Worm (Caenorhabditis elegans) whole organism, L1 larva: ENCODE data around the gene C02B8.12.

Experiments used
- F16B12.6 ChIP-seq: fragments of 150-350 bp; optimal IDR thresholded peaks from 2 replicates; lab custom pipeline; 2014; ENCODE audit warnings: missing biosample characterization, missing genetic modification characterization
- blmp-1 ChIP-seq: fragments of 150-350 bp; optimal IDR thresholded peaks from 2 replicates; lab custom pipeline; 2014; ENCODE audit warnings: missing biosample characterization, missing genetic modification characterization
- ceh-82 ChIP-seq, 3 experiments: fragments of 150-350 bp in 1 of 3; sonication (generic microtip) in 2 of 3; optimal IDR thresholded peaks; 2 replicates each; lab custom pipeline; 2014 to 2017; ENCODE audit warnings: missing biosample characterization in 3 of 3, missing genetic modification characterization in 3 of 3
- ceh-88 ChIP-seq: fragments of 200-800 bp; sonication (Bioruptor generic); IDR thresholded peaks from 2 replicates; pipeline ENCODE4 v1.3.6; 2022; ENCODE audit warnings: missing genetic modification characterization, missing compliant biosample characterization
- ceh-90 ChIP-seq: sonication (generic microtip); optimal IDR thresholded peaks from 2 replicates; lab custom pipeline; 2016; ENCODE audit warnings: missing genetic modification characterization, missing compliant biosample characterization
- dpl-1 ChIP-seq, 3 experiments: fragments of 150-350 bp in 2 of 3; sonication (generic microtip) in 1 of 3; optimal IDR thresholded peaks; 2 replicates each; lab custom pipeline; 2014 to 2017; ENCODE audit warnings: missing biosample characterization in 3 of 3, missing genetic modification characterization in 3 of 3, missing genetic modification reagents in 3 of 3
- dsc-1 ChIP-seq: sonication (generic microtip); optimal IDR thresholded peaks from 2 replicates; lab custom pipeline; 2016; ENCODE audit warnings: mild to moderate bottlenecking, missing genetic modification characterization, missing compliant biosample characterization
- efl-1 ChIP-seq, 4 experiments: fragments of 150-350 bp; optimal IDR thresholded peaks in 3 of 4; peaks in 1 of 4; 1 replicate in 1 of 4; 2 replicates in 3 of 4; lab custom pipeline; 2014; ENCODE audit warnings: missing biosample characterization in 2 of 4, missing genetic modification characterization in 2 of 4, missing genetic modification reagents in 2 of 4
- egl-13 ChIP-seq: sonication (generic microtip); optimal IDR thresholded peaks from 2 replicates; lab custom pipeline; 2016; ENCODE audit warnings: missing genotype, missing genetic modification reagents, missing genetic modification characterization, missing compliant biosample characterization
- egl-27 ChIP-seq, 2 experiments: fragments of 150-350 bp in 1 of 2; sonication (generic microtip); optimal IDR thresholded peaks; 3 replicates each; lab custom pipeline; 2017 to 2018; ENCODE audit warnings: missing biosample characterization in 2 of 2, missing genetic modification characterization in 2 of 2, missing genetic modification reagents in 2 of 2
- fkh-10 ChIP-seq: sonication (generic microtip); optimal IDR thresholded peaks from 2 replicates; lab custom pipeline; 2017; ENCODE audit warnings: missing biosample characterization, missing genetic modification reagents, missing genetic modification characterization
- fkh-8 ChIP-seq: sonication (generic microtip); optimal IDR thresholded peaks from 2 replicates; lab custom pipeline; 2016; ENCODE audit warnings: mild to moderate bottlenecking, missing genetic modification characterization, missing compliant biosample characterization
- irx-1 ChIP-seq: sonication (generic microtip); optimal IDR thresholded peaks from 2 replicates; lab custom pipeline; 2016; ENCODE audit warnings: missing genetic modification characterization, missing compliant biosample characterization
- isw-1 ChIP-seq: fragments of 200-800 bp; sonication (Bioruptor generic); IDR thresholded peaks from 2 replicates; pipeline ENCODE4 v1.3.6; 2022; ENCODE audit warnings: missing genetic modification characterization, missing compliant biosample characterization
- jun-1 ChIP-seq: fragments of 150-350 bp; optimal IDR thresholded peaks from 2 replicates; lab custom pipeline; 2014; ENCODE audit warnings: missing biosample characterization, missing genetic modification reagents, missing genetic modification characterization
- lin-14 ChIP-seq: fragments of 200-800 bp; sonication (Bioruptor generic); optimal IDR thresholded peaks from 2 replicates; lab custom pipeline; 2018; ENCODE audit warnings: mild to moderate bottlenecking, missing genetic modification characterization, moderate library complexity, missing compliant biosample characterization
- lin-35 ChIP-seq, 2 experiments: fragments of 150-350 bp; optimal IDR thresholded peaks; 2 replicates each; lab custom pipeline; 2014; ENCODE audit warnings: missing biosample characterization in 2 of 2, missing genetic modification characterization in 2 of 2, missing genetic modification reagents in 2 of 2
- lsy-2 ChIP-seq, 2 experiments: fragments of 150-350 bp; optimal IDR thresholded peaks; 2 replicates each; lab custom pipeline; 2014; ENCODE audit warnings: missing biosample characterization in 2 of 2, missing genetic modification characterization in 2 of 2
- mdl-1 ChIP-seq, 2 experiments: fragments of 150-350 bp; optimal IDR thresholded peaks; 2 replicates each; lab custom pipeline; 2014 to 2017; ENCODE audit warnings: missing biosample characterization in 2 of 2, missing genetic modification characterization in 2 of 2, inconsistent platforms in 1 of 2
- mep-1 ChIP-seq: fragments of 150-350 bp; optimal IDR thresholded peaks from 2 replicates; lab custom pipeline; 2014; ENCODE audit warnings: missing biosample characterization, missing genetic modification characterization
- nhr-11 ChIP-seq: fragments of 150-350 bp; optimal IDR thresholded peaks from 2 replicates; lab custom pipeline; 2014; ENCODE audit warnings: missing biosample characterization, missing genetic modification characterization
- nhr-12 ChIP-seq: sonication (generic microtip); optimal IDR thresholded peaks from 2 replicates; lab custom pipeline; 2017; ENCODE audit warnings: missing biosample characterization, missing genetic modification characterization
- nhr-19 ChIP-seq: fragments of 200-800 bp; sonication (Bioruptor generic); conservative IDR thresholded peaks from 2 replicates; pipeline ENCODE4 v1.3.6; 2022; ENCODE audit warnings: missing genetic modification characterization, missing compliant biosample characterization
- nhr-20 ChIP-seq: sonication (generic microtip); optimal IDR thresholded peaks from 2 replicates; lab custom pipeline; 2016; ENCODE audit warnings: mild to moderate bottlenecking, missing genetic modification characterization, missing compliant biosample characterization
- nhr-47 ChIP-seq: sonication (generic microtip); optimal IDR thresholded peaks from 2 replicates; lab custom pipeline; 2016; ENCODE audit warnings: mild to moderate bottlenecking, missing genetic modification characterization, moderate library complexity, missing compliant biosample characterization
- nhr-71 ChIP-seq: sonication (generic microtip); optimal IDR thresholded peaks from 2 replicates; lab custom pipeline; 2016; ENCODE audit warnings: mild to moderate bottlenecking, missing genetic modification characterization, moderate library complexity, missing compliant biosample characterization
- nhr-84 ChIP-seq: sonication (generic microtip); optimal IDR thresholded peaks from 2 replicates; lab custom pipeline; 2017; ENCODE audit warnings: missing biosample characterization, missing genetic modification characterization
- nhr-90 ChIP-seq: sonication (generic microtip); optimal IDR thresholded peaks from 2 replicates; lab custom pipeline; 2016; ENCODE audit warnings: mild to moderate bottlenecking, missing genetic modification characterization, missing compliant biosample characterization; ENCODE audit not compliant: poor library complexity
- pqm-1 ChIP-seq: sonication (generic microtip); optimal IDR thresholded peaks from 3 replicates; lab custom pipeline; 2017; ENCODE audit warnings: missing biosample characterization, missing genetic modification characterization
- rnt-1 ChIP-seq: sonication (generic microtip); optimal IDR thresholded peaks from 2 replicates; lab custom pipeline; 2016; ENCODE audit warnings: mild to moderate bottlenecking, missing genetic modification characterization, moderate library complexity, missing compliant biosample characterization
- skn-1 ChIP-seq: fragments of 150-350 bp; optimal IDR thresholded peaks from 2 replicates; lab custom pipeline; 2014; ENCODE audit warnings: missing biosample characterization, missing genetic modification characterization
- snpc-4 ChIP-seq: fragments of 150-350 bp; optimal IDR thresholded peaks from 2 replicates; lab custom pipeline; 2014; ENCODE audit warnings: missing biosample characterization, missing genetic modification characterization
- snu-23 ChIP-seq: sonication (generic microtip); optimal IDR thresholded peaks from 2 replicates; lab custom pipeline; 2016; ENCODE audit warnings: missing genetic modification characterization, missing compliant biosample characterization
- sptf-1 ChIP-seq: fragments of 150-350 bp; optimal IDR thresholded peaks from 2 replicates; lab custom pipeline; 2014; ENCODE audit warnings: missing biosample characterization, missing genetic modification characterization
- swsn-7 ChIP-seq: sonication (generic microtip); optimal IDR thresholded peaks from 2 replicates; lab custom pipeline; 2016; ENCODE audit warnings: missing genetic modification characterization, missing compliant biosample characterization
- xbp-1 ChIP-seq: sonication (generic microtip); optimal IDR thresholded peaks from 2 replicates; lab custom pipeline; 2016; ENCODE audit warnings: missing genetic modification characterization, missing compliant biosample characterization
- zag-1 ChIP-seq: fragments of 150-350 bp; optimal IDR thresholded peaks from 2 replicates; lab custom pipeline; 2014; ENCODE audit warnings: missing biosample characterization, missing genetic modification characterization
- zip-4 ChIP-seq: fragments of 200-800 bp; sonication (Bioruptor generic); optimal IDR thresholded peaks from 2 replicates; lab custom pipeline; 2018; ENCODE audit warnings: mild to moderate bottlenecking, missing genetic modification characterization, moderate library complexity, missing compliant biosample characterization
- ztf-11 ChIP-seq, 2 experiments: sonication (generic microtip); optimal IDR thresholded peaks; 2 replicates each; lab custom pipeline; 2016 to 2017; ENCODE audit warnings: missing genetic modification characterization in 2 of 2, missing biosample characterization in 1 of 2, missing compliant biosample characterization in 1 of 2
- ztf-4 ChIP-seq: fragments of 150-350 bp; optimal IDR thresholded peaks from 2 replicates; lab custom pipeline; 2014; ENCODE audit warnings: missing biosample characterization, missing genetic modification characterization

Gene C02B8.12

ce11 chrX:8109531-8109930 lies 13.6 kb downstream of the C02B8.12 start:
- TF ChIP-seq efl-1 (optimal IDR thresholded peaks at IDR 0.05; lab: Kevin White, UChicago), result peak in 1 of 2 experiments; percentile 18
- peak; percentile 55 to 76 for TF ChIP-seq efl-1 (GFP tag; optimal IDR thresholded peaks at IDR 0.05 in 1 of 2; lab: Kevin White, UChicago)
- peak; percentile 58 for TF ChIP-seq rnt-1 (tag; lab: Kevin White, UChicago)
- peak; percentile 90 for TF ChIP-seq F16B12.6 (tag; lab: Kevin White, UChicago)
- peak; percentile 21 to 44 for TF ChIP-seq lsy-2 (tag; optimal IDR thresholded peaks at IDR 0.05; lab: Kevin White, UChicago)
- TF ChIP-seq nhr-47 (tag; lab: Kevin White, UChicago), result peak; percentile 49
- peak; percentile 28 for TF ChIP-seq swsn-7 (tag; lab: Kevin White, UChicago)
- peak; percentile 70 for TF ChIP-seq mep-1 (tag; lab: Kevin White, UChicago)
- peak; percentile 40 for TF ChIP-seq nhr-71
- peak in 1 of 2 experiments; percentile 27 for TF ChIP-seq lin-35 (GFP tag; optimal IDR thresholded peaks at IDR 0.05; lab: Kevin White, UChicago)
- TF ChIP-seq lin-14 (GFP tag; lab: Kevin White, UChicago), result peak; percentile 52
- TF ChIP-seq irx-1 (tag; lab: Kevin White, UChicago), result peak; percentile 2
- no peak for TF ChIP-seq ceh-90 (tag; lab: Kevin White, UChicago)
- TF ChIP-seq sptf-1, result no peak
- no peak for TF ChIP-seq zag-1 (tag; lab: Kevin White, UChicago)
- peak in 1 of 2 experiments; percentile 33 for TF ChIP-seq mdl-1 (tag; optimal IDR thresholded peaks at IDR 0.05; lab: Kevin White, UChicago)
- peak; percentile 31 for TF ChIP-seq skn-1 (tag; lab: Kevin White, UChicago)
- TF ChIP-seq xbp-1, result peak; percentile 16
- TF ChIP-seq nhr-19, result 0 out of 2 replicates have a peak, but pooled peaks have one; percentile 17
- TF ChIP-seq fkh-10 (GFP tag; lab: Kevin White, UChicago), result no peak
- peak; percentile 51 for TF ChIP-seq snu-23
- TF ChIP-seq nhr-90 (tag; lab: Kevin White, UChicago), result peak; percentile 8
- peak in 1 of 3 experiments; percentile 47 for TF ChIP-seq dpl-1 (GFP tag; optimal IDR thresholded peaks at IDR 0.05; lab: Kevin White, UChicago)
- no peak for TF ChIP-seq nhr-12 (tag; lab: Kevin White, UChicago)
- peak; percentile 27 for TF ChIP-seq nhr-20
- TF ChIP-seq, all 84 proteins: peak for 19

DNA sequence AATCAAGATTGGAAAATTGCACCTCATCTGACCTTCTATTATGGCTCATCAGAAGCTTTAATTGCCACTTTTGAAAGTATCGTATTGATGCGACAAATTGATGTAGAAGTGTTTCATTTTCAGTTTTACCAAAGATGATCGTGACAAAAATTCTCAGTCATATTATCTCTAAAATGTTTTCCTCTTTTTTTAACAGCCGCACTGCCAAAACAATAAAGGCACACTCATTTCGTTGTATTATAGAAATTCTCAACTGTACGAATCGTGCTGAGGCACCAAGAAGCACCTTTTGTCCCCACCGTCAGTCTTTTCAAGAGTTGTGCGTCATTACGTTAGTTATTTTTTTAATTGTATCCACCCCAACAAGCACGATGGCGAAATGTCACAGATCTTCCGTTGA lies 15.2 kb downstream of the C02B8.12 start, which contains the start of gene K07E3.9:
Gene K07E3.9 (plus strand): TSS at position 301 of the 400 bp plus-strand sequence.
- TF ChIP-seq ceh-88 (GFP tag; lab: Robert Waterston, UW), result no peak
- no peak for TF ChIP-seq ztf-11 (tag; optimal IDR thresholded peaks at IDR 0.05; lab: Kevin White, UChicago)
- no peak for TF ChIP-seq fkh-8 (tag; lab: Kevin White, UChicago)
- no peak for TF ChIP-seq isw-1 (GFP tag; lab: Robert Waterston, UW)
- no peak for TF ChIP-seq egl-13
- TF ChIP-seq jun-1 (tag; lab: Kevin White, UChicago), result no peak
- TF ChIP-seq nhr-19, result no peak
- no peak for TF ChIP-seq nhr-84 (tag; lab: Kevin White, UChicago)
- no peak for TF ChIP-seq dpl-1 (GFP tag; optimal IDR thresholded peaks at IDR 0.05; lab: Kevin White, UChicago)
- TF ChIP-seq F16B12.6 (tag; lab: Kevin White, UChicago), result no peak
- no peak for TF ChIP-seq nhr-11 (tag; lab: Kevin White, UChicago)
- TF ChIP-seq dsc-1 (tag; lab: Kevin White, UChicago), result no peak
- no peak for TF ChIP-seq mdl-1 (tag; optimal IDR thresholded peaks at IDR 0.05; lab: Kevin White, UChicago)
- TF ChIP-seq pqm-1 (tag; lab: Kevin White, UChicago), result no peak
- no peak for TF ChIP-seq blmp-1 (tag; lab: Kevin White, UChicago)
- TF ChIP-seq egl-27 (tag; optimal IDR thresholded peaks at IDR 0.05; lab: Kevin White, UChicago), result no peak

- TF ChIP-seq snu-23, result peak; percentile 47
- TF ChIP-seq xbp-1, result peak; percentile 11
- no peak for TF ChIP-seq sptf-1
- TF ChIP-seq ceh-82 (tag; optimal IDR thresholded peaks at IDR 0.05; lab: Kevin White, UChicago), result peak in 1 of 3 experiments; percentile 20
- TF ChIP-seq ztf-4 (tag; lab: Kevin White, UChicago), result no peak
- TF ChIP-seq snpc-4 (tag; lab: Kevin White, UChicago), result no peak
- no peak for TF ChIP-seq zip-4 (GFP tag; lab: Kevin White, UChicago)
- peak; percentile 17 for TF ChIP-seq nhr-71
- TF ChIP-seq nhr-90 (tag; lab: Kevin White, UChicago), result peak; percentile 35
- TF ChIP-seq, all 84 proteins: peak for 5
These were observed 19.3 kb downstream of the C02B8.12 start, which contains the start of gene K07E3.2 for ce11 chrX:8103899-8104298. Gene K07E3.2, plus strand, starts transcription at chrX:8104298.
